ENCODE assay signal across 4 fruit fly cellular contexts in genomic region chr3R:5570635-5571436, dm6.
TF ChIP-seq lines count a peak whose summit lies in the region.

CRMP (plus strand) TSS chr3R:5571108.

- TF ChIP-seq CTCF in whole organism, embryonic (GFP tag; optimal IDR thresholded peaks at IDR 0.05; lab: Kevin White, UChicago): no peak

TF ChIP-seq in whole organism, adult, 20 proteins besides CTCF, POLR2A, EP300 and RAD21:
- TF ChIP-seq pad (GFP tag; optimal IDR thresholded peaks at IDR 0.05; lab: Kevin White, UChicago): peak; percentile 34
- TF ChIP-seq CG7101 (tag; optimal IDR thresholded peaks at IDR 0.05; lab: Kevin White, UChicago): no peak
- no peak for TF ChIP-seq Clk (GFP tag; optimal IDR thresholded peaks at IDR 0.05; lab: Kevin White, UChicago)
- TF ChIP-seq CG11617 (GFP tag; optimal IDR thresholded peaks at IDR 0.05; lab: Kevin White, UChicago): peak; percentile 4
- TF ChIP-seq CG12768 (GFP tag; optimal IDR thresholded peaks at IDR 0.05; lab: Kevin White, UChicago): peak; percentile 25
- no peak for TF ChIP-seq Hr96 (GFP tag; optimal IDR thresholded peaks at IDR 0.05; lab: Kevin White, UChicago)
- no peak for TF ChIP-seq cnc (optimal IDR thresholded peaks at IDR 0.05; lab: Kevin White, UChicago)
- no peak for TF ChIP-seq toe (GFP tag; optimal IDR thresholded peaks at IDR 0.05; lab: Kevin White, UChicago)
- no peak for TF ChIP-seq bab1 (GFP tag; optimal IDR thresholded peaks at IDR 0.05; lab: Kevin White, UChicago)
- TF ChIP-seq CG1620 (GFP tag; optimal IDR thresholded peaks at IDR 0.05; lab: Kevin White, UChicago): no peak
- no peak for TF ChIP-seq CG7045 (GFP tag; optimal IDR thresholded peaks at IDR 0.05; lab: Kevin White, UChicago)
- no peak for TF ChIP-seq ovo (GFP tag; optimal IDR thresholded peaks at IDR 0.05; lab: Kevin White, UChicago)
- no peak for TF ChIP-seq Crg-1 (GFP tag; optimal IDR thresholded peaks at IDR 0.05; lab: Kevin White, UChicago)
- TF ChIP-seq kay (GFP tag; lab: Kevin White, UChicago; ENCODE audit: borderline replicate concordance): peak; percentile 58
- TF ChIP-seq CG33017 (tag; optimal IDR thresholded peaks at IDR 0.05; lab: Kevin White, UChicago): no peak
- no peak for TF ChIP-seq Mnt (GFP tag; optimal IDR thresholded peaks at IDR 0.05; lab: Kevin White, UChicago)
- TF ChIP-seq cic (GFP tag; optimal IDR thresholded peaks at IDR 0.05; lab: Kevin White, UChicago): no peak
- no peak for TF ChIP-seq CG5204 (GFP tag; optimal IDR thresholded peaks at IDR 0.05; lab: Kevin White, UChicago)
- peak; percentile 37 for TF ChIP-seq tj (GFP tag; optimal IDR thresholded peaks at IDR 0.05; lab: Kevin White, UChicago)
- peak; percentile 11 for TF ChIP-seq CG14711 (tag; optimal IDR thresholded peaks at IDR 0.05; lab: Kevin White, UChicago)
TF ChIP-seq in whole organism, adult: peak in this region for 6.

TF ChIP-seq in whole organism, embryonic, 481 proteins besides CTCF, POLR2A, EP300 and RAD21 (continues in another document):
- TF ChIP-seq nerfin-1 (tag; optimal IDR thresholded peaks at IDR 0.05; lab: Kevin White, UChicago) (peak; percentile 70), Deaf1 (tag; optimal IDR thresholded peaks at IDR 0.05; lab: Kevin White, UChicago) (peak; percentile 62), CG11093 (GFP tag; IDR thresholded peaks at IDR 0.05; lab: Robert Waterston, UW) (no peak), CG18011 (GFP tag; optimal IDR thresholded peaks at IDR 0.05; lab: Kevin White, UChicago) (peak; percentile 88), CG8924 (tag; optimal IDR thresholded peaks at IDR 0.05; lab: Kevin White, UChicago) (peak; percentile 15), pho (GFP tag; optimal IDR thresholded peaks at IDR 0.05; lab: Kevin White, UChicago) (no peak), CG34376 (GFP tag; optimal IDR thresholded peaks at IDR 0.05; lab: Kevin White, UChicago) (peak; percentile 43), grau (tag; optimal IDR thresholded peaks at IDR 0.05; lab: Kevin White, UChicago) (no peak), cg (GFP tag; optimal IDR thresholded peaks at IDR 0.05; lab: Kevin White, UChicago) (peak; percentile 44), CG3838 (GFP tag; optimal IDR thresholded peaks at IDR 0.05; lab: Kevin White, UChicago) (no peak), CG6765 (GFP tag; optimal IDR thresholded peaks at IDR 0.05; lab: Kevin White, UChicago) (peak; percentile 40), NC2α (GFP tag; optimal IDR thresholded peaks at IDR 0.05; lab: Kevin White, UChicago) (no peak), CG9797 (GFP tag; optimal IDR thresholded peaks at IDR 0.05; lab: Kevin White, UChicago) (peak; percentile 34), CG33557 (GFP tag; optimal IDR thresholded peaks at IDR 0.05; lab: Kevin White, UChicago) (peak; percentile 24), Myb (GFP tag; optimal IDR thresholded peaks at IDR 0.05; lab: Kevin White, UChicago) (peak; percentile 60), hbn (GFP tag; IDR thresholded peaks at IDR 0.05; lab: Robert Waterston, UW; ENCODE audit: partially characterized antibody) (peak; percentile 54), pzg (GFP tag; optimal IDR thresholded peaks at IDR 0.05; lab: Kevin White, UChicago) (peak; percentile 8), CG15479 (GFP tag; optimal IDR thresholded peaks at IDR 0.05; lab: Kevin White, UChicago) (peak; percentile 38), p53 (GFP tag; optimal IDR thresholded peaks at IDR 0.05; lab: Kevin White, UChicago) (no peak), sens (GFP tag; lab: Kevin White, UChicago) (peak; percentile 7), tap (tag; optimal IDR thresholded peaks at IDR 0.05; lab: Kevin White, UChicago) (no peak), CG13287 (GFP tag; IDR thresholded peaks at IDR 0.05; lab: Robert Waterston, UW; ENCODE audit: partially characterized antibody) (peak; percentile 59), phol (tag; optimal IDR thresholded peaks at IDR 0.05; lab: Kevin White, UChicago) (peak; percentile 38), CG17568 (GFP tag; optimal IDR thresholded peaks at IDR 0.05; lab: Kevin White, UChicago) (peak; percentile 49), CG5180 (GFP tag; optimal IDR thresholded peaks at IDR 0.05; lab: Kevin White, UChicago) (peak; percentile 22)

TF ChIP-seq in whole organism, prepupa, 60 proteins besides CTCF, POLR2A, EP300 and RAD21:
- TF ChIP-seq CG8119 (GFP tag; IDR thresholded peaks at IDR 0.05; lab: Robert Waterston, UW) (0 out of 3 replicates have a peak, but pooled peaks have one; percentile 44), CG9139 (GFP tag; optimal IDR thresholded peaks at IDR 0.05; lab: Kevin White, UChicago) (peak; percentile 33), CG10631 (GFP tag; optimal IDR thresholded peaks at IDR 0.05; lab: Kevin White, UChicago) (no peak), CG6808 (GFP tag; optimal IDR thresholded peaks at IDR 0.05; lab: Kevin White, UChicago) (peak; percentile 48), CG16779 (tag; optimal IDR thresholded peaks at IDR 0.05; lab: Kevin White, UChicago) (peak; percentile 0), dsx (GFP tag; optimal IDR thresholded peaks at IDR 0.05; lab: Kevin White, UChicago; ENCODE audit: poor library complexity, severe bottlenecking) (peak; percentile 17), ss (GFP tag; optimal IDR thresholded peaks at IDR 0.05; lab: Kevin White, UChicago) (peak; percentile 13 to 50), Eip78C (GFP tag; lab: Kevin White, UChicago) (peak; percentile 52), CG1621 (tag; optimal IDR thresholded peaks at IDR 0.05; lab: Kevin White, UChicago) (peak; percentile 4), CG6792 (GFP tag; optimal IDR thresholded peaks at IDR 0.05; lab: Kevin White, UChicago) (no peak), OdsH (GFP tag; optimal IDR thresholded peaks at IDR 0.05; lab: Kevin White, UChicago) (no peak), Ets21C (GFP tag; optimal IDR thresholded peaks at IDR 0.05; lab: Kevin White, UChicago) (no peak), Blimp-1 (GFP tag; optimal IDR thresholded peaks at IDR 0.05; lab: Kevin White, UChicago) (no peak), dac (GFP tag; optimal IDR thresholded peaks at IDR 0.05; lab: Kevin White, UChicago) (no peak), acj6 (GFP tag; optimal IDR thresholded peaks at IDR 0.05; lab: Kevin White, UChicago) (no peak), CG6854 (GFP tag; optimal IDR thresholded peaks at IDR 0.05; lab: Kevin White, UChicago) (peak; percentile 45), CG6276 (GFP tag; optimal IDR thresholded peaks at IDR 0.05; lab: Kevin White, UChicago) (peak; percentile 62), cyc (GFP tag; optimal IDR thresholded peaks at IDR 0.05; lab: Kevin White, UChicago) (no peak), CG15336 (GFP tag; IDR thresholded peaks at IDR 0.05; lab: Robert Waterston, UW) (peak; percentile 31; the same call in 1 of the 2 replicates)
TF ChIP-seq in whole organism, prepupa: peak in this region for 11.

TF ChIP-seq in whole organism, pupa, 21 proteins besides CTCF, POLR2A, EP300 and RAD21:
- TF ChIP-seq fd96Ca (GFP tag; IDR thresholded peaks at IDR 0.05; lab: Robert Waterston, UW) (no peak), CG8301 (tag; optimal IDR thresholded peaks at IDR 0.05; lab: Kevin White, UChicago) (peak; percentile 32), CG9948 (tag; optimal IDR thresholded peaks at IDR 0.05; lab: Kevin White, UChicago) (no peak), Pif1A (GFP tag; optimal IDR thresholded peaks at IDR 0.05; lab: Kevin White, UChicago) (no peak), CG34367 (tag; optimal IDR thresholded peaks at IDR 0.05; lab: Kevin White, UChicago) (no peak), CG32121 (GFP tag; IDR thresholded peaks at IDR 0.05; lab: Robert Waterston, UW) (0 out of 2 replicates have a peak, but pooled peaks have one; percentile 21), CG12605 (GFP tag; IDR thresholded peaks at IDR 0.05; lab: Robert Waterston, UW) (peak; percentile 29; the same call in 1 of the 2 replicates)
